1 fruit fly cellular context compared by ENCODE assay signal in genomic region chr2L:16285692-16286359, dm6.
TF ChIP-seq lines count a peak whose summit lies in the region.

No protein-coding gene starts in this region.

TF ChIP-seq in whole organism, embryonic, 481 proteins besides CTCF, POLR2A, EP300 and RAD21 (continued from another document and continues in another):
- TF ChIP-seq CG9727 (GFP tag; optimal IDR thresholded peaks at IDR 0.05; lab: Kevin White, UChicago) (peak; percentile 77), Poxn (GFP tag; IDR thresholded peaks at IDR 0.05; lab: Robert Waterston, UW) (no peak), CG15011 (GFP tag; optimal IDR thresholded peaks at IDR 0.05; lab: Kevin White, UChicago) (peak; percentile 77), CG34422 (GFP tag; IDR thresholded peaks at IDR 0.05; lab: Robert Waterston, UW) (no peak), mld (GFP tag; IDR thresholded peaks at IDR 0.05; lab: Robert Waterston, UW; ENCODE audit: partially characterized antibody) (no peak), Gug (GFP tag; IDR thresholded peaks at IDR 0.05; lab: Robert Waterston, UW) (peak; percentile 84), nerfin-2 (GFP tag; IDR thresholded peaks at IDR 0.05; lab: Robert Waterston, UW; ENCODE audit: partially characterized antibody) (no peak), Bgb (GFP tag; IDR thresholded peaks at IDR 0.05; lab: Robert Waterston, UW; ENCODE audit: partially characterized antibody) (no peak), stwl (tag; optimal IDR thresholded peaks at IDR 0.05; lab: Kevin White, UChicago) (peak; percentile 36), CG9932 (GFP tag; IDR thresholded peaks at IDR 0.05; lab: Robert Waterston, UW) (no peak), CG11696 (GFP tag; IDR thresholded peaks at IDR 0.05; lab: Robert Waterston, UW) (no peak), MESR4 (GFP tag; optimal IDR thresholded peaks at IDR 0.05; lab: Kevin White, UChicago) (peak; percentile 28), tio (GFP tag; optimal IDR thresholded peaks at IDR 0.05; lab: Kevin White, UChicago) (peak; percentile 81), MBD-R2 (GFP tag; IDR thresholded peaks at IDR 0.05; lab: Robert Waterston, UW) (no peak), Doc2 (GFP tag; IDR thresholded peaks at IDR 0.05; lab: Robert Waterston, UW) (no peak), CG1647 (GFP tag; optimal IDR thresholded peaks at IDR 0.05; lab: Kevin White, UChicago) (peak; percentile 81), org-1 (GFP tag; optimal IDR thresholded peaks at IDR 0.05; lab: Kevin White, UChicago) (peak; percentile 69), CG34376 (GFP tag; optimal IDR thresholded peaks at IDR 0.05; lab: Kevin White, UChicago) (no peak), CG10274 (GFP tag; optimal IDR thresholded peaks at IDR 0.05; lab: Kevin White, UChicago) (peak; percentile 66), D (optimal IDR thresholded peaks at IDR 0.05; lab: Kevin White, UChicago) (no peak), D (GFP tag; optimal IDR thresholded peaks at IDR 0.05; lab: Kevin White, UChicago) (peak; percentile 81), BEAF-32 (GFP tag; optimal IDR thresholded peaks at IDR 0.05; lab: Kevin White, UChicago) (no peak), CG16779 (GFP tag; IDR thresholded peaks at IDR 0.05; lab: Robert Waterston, UW) (no peak), mirr (GFP tag; optimal IDR thresholded peaks at IDR 0.05; lab: Kevin White, UChicago) (peak; percentile 48), ci (GFP tag; IDR thresholded peaks at IDR 0.05; lab: Robert Waterston, UW) (no peak), psq (GFP tag; optimal IDR thresholded peaks at IDR 0.05; lab: Kevin White, UChicago) (peak; percentile 48), CG42726 (GFP tag; IDR thresholded peaks at IDR 0.05; lab: Robert Waterston, UW; ENCODE audit: partially characterized antibody) (no peak), otp (GFP tag; IDR thresholded peaks at IDR 0.05; lab: Robert Waterston, UW) (no peak), ems (GFP tag; optimal IDR thresholded peaks at IDR 0.05; lab: Kevin White, UChicago) (peak; percentile 84), da (GFP tag; optimal IDR thresholded peaks at IDR 0.05; lab: Kevin White, UChicago) (peak; percentile 38), BtbVII (GFP tag; optimal IDR thresholded peaks at IDR 0.05; lab: Kevin White, UChicago) (peak; percentile 79), CG9437 (GFP tag; optimal IDR thresholded peaks at IDR 0.05; lab: Kevin White, UChicago) (peak; percentile 56), so (GFP tag; IDR thresholded peaks at IDR 0.05; lab: Robert Waterston, UW) (no peak), wor (GFP tag; IDR thresholded peaks at IDR 0.05; lab: Robert Waterston, UW) (no peak), CG12219 (GFP tag; optimal IDR thresholded peaks at IDR 0.05; lab: Kevin White, UChicago) (peak; percentile 89), CG2120 (GFP tag; optimal IDR thresholded peaks at IDR 0.05; lab: Kevin White, UChicago) (peak; percentile 88), chm (GFP tag; IDR thresholded peaks at IDR 0.05; lab: Robert Waterston, UW) (no peak), Camta (GFP tag; optimal IDR thresholded peaks at IDR 0.05; lab: Kevin White, UChicago) (peak; percentile 81), sc (optimal IDR thresholded peaks at IDR 0.05; lab: Kevin White, UChicago) (no peak), sc (GFP tag; optimal IDR thresholded peaks at IDR 0.05; lab: Kevin White, UChicago) (peak; percentile 66), repo (GFP tag; optimal IDR thresholded peaks at IDR 0.05; lab: Kevin White, UChicago) (peak; percentile 67), Optix (GFP tag; IDR thresholded peaks at IDR 0.05; lab: Robert Waterston, UW) (no peak), CG9876 (GFP tag; optimal IDR thresholded peaks at IDR 0.05; lab: Kevin White, UChicago) (peak; percentile 81), sr (GFP tag; IDR thresholded peaks at IDR 0.05; lab: Robert Waterston, UW) (no peak), HHEX (GFP tag; optimal IDR thresholded peaks at IDR 0.05; lab: Kevin White, UChicago) (peak; percentile 87), aop (GFP tag; IDR thresholded peaks at IDR 0.05; lab: Robert Waterston, UW) (no peak), ap (GFP tag; IDR thresholded peaks at IDR 0.05; lab: Robert Waterston, UW) (no peak), stc (GFP tag; IDR thresholded peaks at IDR 0.05; lab: Robert Waterston, UW) (no peak), Asciz (GFP tag; optimal IDR thresholded peaks at IDR 0.05; lab: Kevin White, UChicago) (peak; percentile 87), Nf-YB (GFP tag; optimal IDR thresholded peaks at IDR 0.05; lab: Kevin White, UChicago) (peak; percentile 63), danr (GFP tag; IDR thresholded peaks at IDR 0.05; lab: Robert Waterston, UW) (no peak), Sox102F (GFP tag; optimal IDR thresholded peaks at IDR 0.05; lab: Kevin White, UChicago) (peak; percentile 94), HLH54F (GFP tag; optimal IDR thresholded peaks at IDR 0.05; lab: Kevin White, UChicago) (peak; percentile 87), CG12155 (GFP tag; optimal IDR thresholded peaks at IDR 0.05; lab: Kevin White, UChicago) (peak; percentile 87), emc (GFP tag; optimal IDR thresholded peaks at IDR 0.05; lab: Kevin White, UChicago) (peak; percentile 73), Meics (GFP tag; optimal IDR thresholded peaks at IDR 0.05; lab: Kevin White, UChicago) (peak; percentile 84), CG3065 (GFP tag; optimal IDR thresholded peaks at IDR 0.05; lab: Kevin White, UChicago) (peak; percentile 76), CG13624 (GFP tag; optimal IDR thresholded peaks at IDR 0.05; lab: Kevin White, UChicago) (peak; percentile 86), Hand (GFP tag; optimal IDR thresholded peaks at IDR 0.05; lab: Kevin White, UChicago) (peak; percentile 76), CG2678 (tag; optimal IDR thresholded peaks at IDR 0.05; lab: Kevin White, UChicago) (peak; percentile 92), Bteb2 (GFP tag; optimal IDR thresholded peaks at IDR 0.05; lab: Kevin White, UChicago) (peak; percentile 71), kah (GFP tag; optimal IDR thresholded peaks at IDR 0.05; lab: Kevin White, UChicago) (peak; percentile 68), gfzf (GFP tag; optimal IDR thresholded peaks at IDR 0.05; lab: Kevin White, UChicago) (no peak), Deaf1 (tag; optimal IDR thresholded peaks at IDR 0.05; lab: Kevin White, UChicago) (peak; percentile 54), slou (GFP tag; optimal IDR thresholded peaks at IDR 0.05; lab: Kevin White, UChicago) (peak; percentile 81), CG7372 (GFP tag; IDR thresholded peaks at IDR 0.05; lab: Robert Waterston, UW) (no peak), CG17361 (GFP tag; IDR thresholded peaks at IDR 0.05; lab: Robert Waterston, UW) (no peak), CG14860 (GFP tag; IDR thresholded peaks at IDR 0.05; lab: Robert Waterston, UW; ENCODE audit: partially characterized antibody) (no peak), ttk (GFP tag; IDR thresholded peaks at IDR 0.05; lab: Robert Waterston, UW) (no peak), Hsf (GFP tag; optimal IDR thresholded peaks at IDR 0.05; lab: Kevin White, UChicago) (peak; percentile 91), toy (GFP tag; IDR thresholded peaks at IDR 0.05; lab: Robert Waterston, UW) (no peak), bsh (GFP tag; optimal IDR thresholded peaks at IDR 0.05; lab: Kevin White, UChicago) (peak; percentile 2 to 92), ham (GFP tag; IDR thresholded peaks at IDR 0.05; lab: Robert Waterston, UW) (no peak), her (GFP tag; optimal IDR thresholded peaks at IDR 0.05; lab: Kevin White, UChicago) (peak; percentile 87), Max (GFP tag; optimal IDR thresholded peaks at IDR 0.05; lab: Kevin White, UChicago) (peak; percentile 85), CG11093 (GFP tag; IDR thresholded peaks at IDR 0.05; lab: Robert Waterston, UW) (peak; percentile 80), Trl (optimal IDR thresholded peaks at IDR 0.05; lab: Kevin White, UChicago) (peak; percentile 68 to 87), Trl (GFP tag; optimal IDR thresholded peaks at IDR 0.05; lab: Kevin White, UChicago) (peak; percentile 65), CG8281 (tag; optimal IDR thresholded peaks at IDR 0.05; lab: Kevin White, UChicago) (peak; percentile 74), ssp (GFP tag; IDR thresholded peaks at IDR 0.05; lab: Robert Waterston, UW) (no peak), CG12942 (GFP tag; optimal IDR thresholded peaks at IDR 0.05; lab: Kevin White, UChicago) (peak; percentile 81), NfI (GFP tag; optimal IDR thresholded peaks at IDR 0.05; lab: Kevin White, UChicago) (peak; percentile 88), prd (optimal IDR thresholded peaks at IDR 0.05; lab: Kevin White, UChicago) (no peak), prd (GFP tag; IDR thresholded peaks at IDR 0.05; lab: Robert Waterston, UW) (no peak), ewg (GFP tag; optimal IDR thresholded peaks at IDR 0.05; lab: Kevin White, UChicago) (peak; percentile 73), CG11723 (GFP tag; optimal IDR thresholded peaks at IDR 0.05; lab: Kevin White, UChicago) (peak; percentile 53), CG18764 (GFP tag; optimal IDR thresholded peaks at IDR 0.05; lab: Kevin White, UChicago) (peak; percentile 83), slp2 (GFP tag; optimal IDR thresholded peaks at IDR 0.05; lab: Kevin White, UChicago) (peak; percentile 85), CG31365 (tag; optimal IDR thresholded peaks at IDR 0.05; lab: Kevin White, UChicago) (peak; percentile 63), wek (GFP tag; optimal IDR thresholded peaks at IDR 0.05; lab: Kevin White, UChicago) (peak; percentile 68), shn (GFP tag; optimal IDR thresholded peaks at IDR 0.05; lab: Kevin White, UChicago) (peak; percentile 82), Mad (GFP tag; optimal IDR thresholded peaks at IDR 0.05; lab: Kevin White, UChicago) (peak; percentile 85), dmrt99B (tag; optimal IDR thresholded peaks at IDR 0.05; lab: Kevin White, UChicago) (peak; percentile 91), Ets65A (GFP tag; lab: Kevin White, UChicago) (peak; percentile 97), ara (GFP tag; IDR thresholded peaks at IDR 0.05; lab: Robert Waterston, UW) (no peak), CG4617 (GFP tag; optimal IDR thresholded peaks at IDR 0.05; lab: Kevin White, UChicago; ENCODE audit: borderline replicate concordance) (peak; percentile 61), cad (GFP tag; optimal IDR thresholded peaks at IDR 0.05; lab: Kevin White, UChicago) (no peak), Neu2 (GFP tag; optimal IDR thresholded peaks at IDR 0.05; lab: Kevin White, UChicago; ENCODE audit: borderline replicate concordance) (peak; percentile 63), br (optimal IDR thresholded peaks at IDR 0.05; lab: Kevin White, UChicago) (no peak), CG4707 (GFP tag; optimal IDR thresholded peaks at IDR 0.05; lab: Kevin White, UChicago) (peak; percentile 71), tup (GFP tag; optimal IDR thresholded peaks at IDR 0.05; lab: Kevin White, UChicago) (peak; percentile 51), bowl (GFP tag; IDR thresholded peaks at IDR 0.05; lab: Robert Waterston, UW) (no peak), row (GFP tag; IDR thresholded peaks at IDR 0.05; lab: Robert Waterston, UW) (no peak), CG5953 (GFP tag; IDR thresholded peaks at IDR 0.05; lab: Robert Waterston, UW) (no peak), maf-S (GFP tag; optimal IDR thresholded peaks at IDR 0.05; lab: Kevin White, UChicago) (peak; percentile 89), CG11398 (GFP tag; optimal IDR thresholded peaks at IDR 0.05; lab: Kevin White, UChicago) (peak; percentile 73), chinmo (GFP tag; IDR thresholded peaks at IDR 0.05; lab: Robert Waterston, UW; ENCODE audit: partially characterized antibody) (no peak), crp (GFP tag; optimal IDR thresholded peaks at IDR 0.05; lab: Kevin White, UChicago) (peak; percentile 65 to 92), CG1529 (GFP tag; optimal IDR thresholded peaks at IDR 0.05; lab: Kevin White, UChicago) (peak; percentile 73), ken (GFP tag; IDR thresholded peaks at IDR 0.05; lab: Robert Waterston, UW) (no peak), CG6854 (GFP tag; optimal IDR thresholded peaks at IDR 0.05; lab: Kevin White, UChicago) (peak; percentile 84), CG33213 (GFP tag; optimal IDR thresholded peaks at IDR 0.05; lab: Kevin White, UChicago) (peak; percentile 82), CG7786 (GFP tag; optimal IDR thresholded peaks at IDR 0.05; lab: Kevin White, UChicago) (peak; percentile 93), CG8290 (GFP tag; optimal IDR thresholded peaks at IDR 0.05; lab: Kevin White, UChicago) (peak; percentile 32), CG8290 (tag; optimal IDR thresholded peaks at IDR 0.05; lab: Kevin White, UChicago) (peak in 1 of 2 experiments; percentile 93), CG2116 (GFP tag; optimal IDR thresholded peaks at IDR 0.05; lab: Kevin White, UChicago) (peak; percentile 36), Drgx (GFP tag; IDR thresholded peaks at IDR 0.05; lab: Robert Waterston, UW) (no peak), CG3995 (GFP tag; optimal IDR thresholded peaks at IDR 0.05; lab: Kevin White, UChicago) (peak; percentile 23), CG16815 (GFP tag; optimal IDR thresholded peaks at IDR 0.05; lab: Kevin White, UChicago) (peak; percentile 78), crol (GFP tag; IDR thresholded peaks at IDR 0.05; lab: Robert Waterston, UW) (no peak), CG18476 (GFP tag; optimal IDR thresholded peaks at IDR 0.05; lab: Kevin White, UChicago) (peak; percentile 84), CG8478 (optimal IDR thresholded peaks at IDR 0.05; lab: Kevin White, UChicago) (no peak), CG7839 (tag; optimal IDR thresholded peaks at IDR 0.05; lab: Kevin White, UChicago) (peak; percentile 92), Adf1 (GFP tag; IDR thresholded peaks at IDR 0.05; lab: Robert Waterston, UW) (no peak), gcm2 (GFP tag; optimal IDR thresholded peaks at IDR 0.05; lab: Kevin White, UChicago) (peak; percentile 32), CG12744 (GFP tag; optimal IDR thresholded peaks at IDR 0.05; lab: Kevin White, UChicago) (peak; percentile 74), fru (optimal IDR thresholded peaks at IDR 0.05; lab: Kevin White, UChicago) (no peak), bigmax (GFP tag; optimal IDR thresholded peaks at IDR 0.05; lab: Kevin White, UChicago) (peak; percentile 36), CG4424 (GFP tag; optimal IDR thresholded peaks at IDR 0.05; lab: Kevin White, UChicago) (peak; percentile 83), PHDP (tag; optimal IDR thresholded peaks at IDR 0.05; lab: Kevin White, UChicago) (peak; percentile 92), Vsx1 (GFP tag; optimal IDR thresholded peaks at IDR 0.05; lab: Kevin White, UChicago) (peak; percentile 58), CG11695 (GFP tag; IDR thresholded peaks at IDR 0.05; lab: Robert Waterston, UW) (no peak), tll (GFP tag; optimal IDR thresholded peaks at IDR 0.05; lab: Kevin White, UChicago) (no peak), ranshi (GFP tag; IDR thresholded peaks at IDR 0.05; lab: Robert Waterston, UW) (no peak), Xbp1 (GFP tag; optimal IDR thresholded peaks at IDR 0.05; lab: Kevin White, UChicago) (peak; percentile 93), Usf (GFP tag; optimal IDR thresholded peaks at IDR 0.05; lab: Kevin White, UChicago) (peak; percentile 74)
